Fruit fly (Drosophila melanogaster): Measurements from ENCODE around the gene CG5662.

Gene CG5662

DNA sequence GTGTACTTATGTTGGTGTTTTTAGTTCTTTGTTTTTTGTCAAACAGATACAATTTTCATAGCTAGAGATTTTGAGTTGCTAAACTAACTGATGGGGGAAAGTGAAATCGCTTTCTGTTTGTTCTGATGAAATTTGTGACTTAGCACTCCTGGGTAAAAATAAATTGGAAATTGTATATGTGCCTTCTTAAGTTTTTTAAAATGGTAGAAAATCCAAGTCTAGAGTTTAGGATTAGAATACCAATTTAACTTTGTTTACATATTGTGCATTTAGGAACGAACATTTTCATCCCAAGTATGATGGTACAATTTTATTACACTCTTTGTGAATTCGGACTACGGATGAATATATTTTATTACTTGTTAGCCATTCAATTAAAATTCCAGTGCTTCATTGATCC lies 19.6 kb downstream of the CG5662 start, which contains the start of gene CG9101:
Gene CG9101, minus strand, starts transcription at position 101 of the 400 bp plus-strand sequence.
- no peak for TF ChIP-seq h (optimal IDR thresholded peaks at IDR 0.05)
- no peak for TF ChIP-seq ttk (optimal IDR thresholded peaks at IDR 0.05)
- no peak for TF ChIP-seq psq (optimal IDR thresholded peaks at IDR 0.05)
- no peak for TF ChIP-seq Sin3A (optimal IDR thresholded peaks at IDR 0.05)
- no peak for TF ChIP-seq insv (optimal IDR thresholded peaks at IDR 0.05)
- TF ChIP-seq Myc (optimal IDR thresholded peaks at IDR 0.05), result no peak

DNA sequence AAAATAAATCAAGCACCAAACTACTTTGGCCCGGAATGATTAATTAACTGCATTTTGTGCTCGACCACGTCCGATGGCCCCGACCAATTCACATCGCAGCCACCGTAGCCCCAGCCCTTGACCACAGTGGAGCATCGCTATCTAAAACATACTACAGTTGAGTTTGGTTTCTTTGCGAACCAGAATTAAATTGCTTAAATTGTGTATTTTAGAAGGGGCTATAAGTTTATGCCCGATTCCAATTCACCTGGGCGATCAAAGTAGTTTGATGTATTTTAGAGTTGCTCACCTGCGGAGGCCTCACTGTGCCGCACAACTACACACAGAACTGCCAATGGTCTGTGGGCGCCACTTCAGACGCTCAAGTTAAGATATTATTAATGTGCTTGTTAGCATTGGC lies 25.1 kb downstream of the CG5662 start:
- TF ChIP-seq ttk (optimal IDR thresholded peaks at IDR 0.05) (no peak), insv (optimal IDR thresholded peaks at IDR 0.05) (no peak), Sin3A (optimal IDR thresholded peaks at IDR 0.05) (no peak), Myc (optimal IDR thresholded peaks at IDR 0.05) (no peak), psq (optimal IDR thresholded peaks at IDR 0.05) (no peak), h (optimal IDR thresholded peaks at IDR 0.05) (no peak)

DNA sequence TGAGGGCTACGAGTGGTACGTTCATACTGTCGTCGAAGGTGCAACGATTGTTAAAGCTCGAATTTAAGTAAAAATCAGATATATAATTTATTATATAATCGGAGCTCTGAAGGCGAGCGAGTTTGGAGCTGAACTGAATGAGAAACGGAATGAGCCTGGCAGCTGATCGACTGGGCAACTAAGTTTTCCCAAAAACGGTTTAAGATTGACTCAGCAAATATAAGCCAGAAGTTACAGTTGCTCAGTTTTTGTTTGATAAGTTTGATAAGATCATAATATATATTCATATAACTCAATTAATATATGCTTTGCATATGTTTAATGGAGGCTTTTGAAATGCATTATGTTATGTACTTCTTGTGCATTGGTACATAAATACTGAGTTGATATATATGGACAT lies 34.6 kb downstream of the CG5662 start, which contains the start of gene PPYR1:
Gene PPYR1, minus strand, starts transcription at position 101 of the 400 bp plus-strand sequence.
- no peak for TF ChIP-seq h (optimal IDR thresholded peaks at IDR 0.05)
- TF ChIP-seq Sin3A (optimal IDR thresholded peaks at IDR 0.05), result no peak
- TF ChIP-seq ttk (optimal IDR thresholded peaks at IDR 0.05), result no peak
- no peak for TF ChIP-seq Myc (optimal IDR thresholded peaks at IDR 0.05)
- no peak for TF ChIP-seq psq (optimal IDR thresholded peaks at IDR 0.05)
- TF ChIP-seq insv (optimal IDR thresholded peaks at IDR 0.05), result no peak

DNA sequence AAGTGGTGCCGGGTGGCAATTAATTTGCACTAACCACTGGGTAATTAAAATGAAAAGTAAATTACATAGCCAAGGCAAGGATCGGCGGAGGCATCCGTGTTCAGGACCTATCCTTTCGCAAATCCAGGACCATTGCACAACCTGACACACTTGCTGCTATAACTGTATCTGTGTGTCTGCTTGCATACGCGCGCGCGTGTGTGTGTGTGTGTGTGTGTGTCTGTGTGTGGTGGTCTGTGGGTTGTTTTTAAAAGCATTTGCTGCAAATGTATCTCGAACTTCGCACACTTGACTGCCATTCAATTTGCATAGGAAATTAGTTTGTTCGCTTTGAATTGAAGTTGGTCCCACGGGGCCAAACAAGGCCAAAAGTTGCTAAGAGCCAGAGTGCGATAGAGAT lies 49.1 kb downstream of the CG5662 start:
- TF ChIP-seq psq (optimal IDR thresholded peaks at IDR 0.05) (no peak), ttk (optimal IDR thresholded peaks at IDR 0.05) (no peak), Sin3A (optimal IDR thresholded peaks at IDR 0.05) (no peak), Myc (optimal IDR thresholded peaks at IDR 0.05) (no peak), insv (optimal IDR thresholded peaks at IDR 0.05) (no peak), h (optimal IDR thresholded peaks at IDR 0.05) (no peak)

All from Kc167 (cell line).